Worm (Caenorhabditis elegans): ENCODE data around the gene nhr-114.

DNA sequence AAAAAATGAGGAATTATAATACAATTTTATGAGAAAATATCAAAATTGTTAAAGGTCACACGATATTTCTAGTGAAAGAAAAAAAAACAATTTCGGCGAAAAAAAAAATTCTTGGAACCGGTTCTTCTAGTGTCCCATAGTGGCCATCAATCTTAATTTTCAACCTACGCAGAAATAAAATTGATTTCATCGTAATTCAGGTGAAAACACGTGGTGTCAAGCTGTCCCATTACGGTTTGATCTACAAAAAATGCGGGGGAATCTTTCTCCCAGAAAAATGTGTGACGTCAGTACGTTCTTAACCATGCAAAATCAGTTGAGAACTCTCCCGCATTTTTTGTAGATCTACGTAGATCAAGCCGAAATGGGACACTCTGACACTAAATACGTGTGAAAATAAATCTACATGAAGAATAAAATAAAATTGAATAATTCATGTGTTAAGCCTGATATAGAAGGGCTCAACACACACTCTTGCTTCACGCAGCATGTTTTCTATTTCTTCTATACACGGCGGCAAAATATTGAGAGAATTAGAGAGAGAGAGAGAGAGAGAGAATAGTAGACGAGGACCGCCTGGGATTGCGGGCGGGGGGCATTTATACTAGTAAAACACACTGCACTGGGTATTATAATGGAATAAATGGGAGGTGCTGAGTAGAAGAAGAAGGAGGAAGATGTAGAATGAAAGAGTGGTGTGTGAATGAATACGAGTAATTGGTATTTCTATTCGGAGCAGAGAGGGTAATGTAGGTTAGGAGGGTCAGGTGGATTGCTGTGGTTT is 5.9 kb downstream of the nhr-114 start:
- TF ChIP-seq dmd-4 (tag; optimal IDR thresholded peaks at IDR 0.05): no peak
- no peak for TF ChIP-seq nhr-77 (tag; optimal IDR thresholded peaks at IDR 0.05)
- TF ChIP-seq lin-39 (tag; optimal IDR thresholded peaks at IDR 0.05): no peak
- TF ChIP-seq nhr-25 (tag; optimal IDR thresholded peaks at IDR 0.05): peak; percentile 5
- no peak for TF ChIP-seq nhr-237 (tag; optimal IDR thresholded peaks at IDR 0.05)
- no peak for TF ChIP-seq unc-62 (GFP tag; optimal IDR thresholded peaks at IDR 0.05)
- TF ChIP-seq F13H6.1 (tag; optimal IDR thresholded peaks at IDR 0.05): no peak
- TF ChIP-seq elt-3 (tag; optimal IDR thresholded peaks at IDR 0.05): no peak
- no peak for TF ChIP-seq ceh-16 (tag; optimal IDR thresholded peaks at IDR 0.05)
- TF ChIP-seq C34F6.9 (tag; optimal IDR thresholded peaks at IDR 0.05): no peak
- TF ChIP-seq gmeb-1 (tag; optimal IDR thresholded peaks at IDR 0.05): peak; percentile 6
- TF ChIP-seq blmp-1 (tag; optimal IDR thresholded peaks at IDR 0.05; ENCODE audit: insufficient read depth): no peak
- no peak for TF ChIP-seq Y55F3AM.14 (GFP tag; optimal IDR thresholded peaks at IDR 0.05)
